Worm (Caenorhabditis elegans): ENCODE results near the gene E02A10.3.

- no peak for TF ChIP-seq ceh-82 (tag; optimal IDR thresholded peaks at IDR 0.05)
- TF ChIP-seq mdl-1 (tag; optimal IDR thresholded peaks at IDR 0.05) = no peak
- TF ChIP-seq snpc-4 (tag; optimal IDR thresholded peaks at IDR 0.05) = no peak
- TF ChIP-seq ztf-11 (tag; optimal IDR thresholded peaks at IDR 0.05) = no peak
- TF ChIP-seq unc-39 (tag; optimal IDR thresholded peaks at IDR 0.05) = no peak
- TF ChIP-seq egl-27 (tag; optimal IDR thresholded peaks at IDR 0.05) = no peak
- TF ChIP-seq ztf-1 (GFP tag; conservative IDR thresholded peaks at IDR 0.05) = no peak
- TF ChIP-seq elt-3 (tag; optimal IDR thresholded peaks at IDR 0.05) = no peak
- no peak for TF ChIP-seq skn-1 (tag; optimal IDR thresholded peaks at IDR 0.05)
- TF ChIP-seq nhr-237 (tag; optimal IDR thresholded peaks at IDR 0.05) = no peak
- no peak for TF ChIP-seq ama-1 (optimal IDR thresholded peaks at IDR 0.05)
Measured at ce11 chrV:12579299-12579698, at the start of gene E02A10.3.
